Worm (Caenorhabditis elegans): ENCODE measurements around the gene F46G10.1.

DNA sequence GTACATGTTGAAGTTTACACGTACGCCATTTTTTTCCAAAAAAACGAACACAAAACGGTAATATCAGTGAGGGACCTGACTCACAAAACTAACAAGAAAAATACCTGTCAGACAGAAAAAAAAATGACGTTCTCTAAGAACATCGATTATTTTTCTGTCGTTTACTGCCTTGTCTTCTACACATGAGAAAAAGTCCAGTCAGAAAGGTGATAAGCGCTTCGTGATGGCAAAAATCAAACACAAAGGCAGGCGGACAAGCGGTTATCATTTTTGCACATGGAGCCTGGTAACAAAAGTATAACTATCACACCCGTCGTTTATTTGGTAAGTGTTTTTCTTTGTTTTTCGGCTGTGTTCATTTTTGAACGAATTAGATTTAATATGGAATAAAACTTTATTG, 22.3 kb upstream of the F46G10.1 start, which contains the start of gene F46G10.4:
- no peak for TF ChIP-seq nhr-77 (tag; optimal IDR thresholded peaks at IDR 0.05)
- no peak for TF ChIP-seq lin-15B (tag; optimal IDR thresholded peaks at IDR 0.05)
- TF ChIP-seq nhr-11 (tag; optimal IDR thresholded peaks at IDR 0.05) = no peak
- TF ChIP-seq elt-1 (tag; optimal IDR thresholded peaks at IDR 0.05) = no peak
- TF ChIP-seq fkh-10 (GFP tag; optimal IDR thresholded peaks at IDR 0.05) = no peak
- no peak for TF ChIP-seq lin-39 (tag; optimal IDR thresholded peaks at IDR 0.05)
- TF ChIP-seq ztf-11 (tag; optimal IDR thresholded peaks at IDR 0.05) = no peak
- TF ChIP-seq ama-1 (optimal IDR thresholded peaks at IDR 0.05) = no peak
- no peak for TF ChIP-seq zag-1 (tag; optimal IDR thresholded peaks at IDR 0.05)
- TF ChIP-seq nhr-237 (tag; optimal IDR thresholded peaks at IDR 0.05) = no peak
- TF ChIP-seq ceh-82 (tag; optimal IDR thresholded peaks at IDR 0.05) = no peak
- no peak for TF ChIP-seq skn-1 (tag; optimal IDR thresholded peaks at IDR 0.05)
- TF ChIP-seq egl-27 (tag; optimal IDR thresholded peaks at IDR 0.05) = no peak
- TF ChIP-seq unc-39 (tag; optimal IDR thresholded peaks at IDR 0.05) = no peak

All from whole organism, L3 larva.